Worm (Caenorhabditis elegans) whole organism, midembryonic: ENCODE results near the gene gmap-3.

Source experiments
- T22C8.4 ChIP-seq: fragments of 200-800 bp; sonication (Bioruptor generic); IDR thresholded peaks from 2 replicates; pipeline ENCODE4 v1.3.6; 2022; ENCODE audit warnings: missing genetic modification characterization, missing compliant biosample characterization
- cog-1 ChIP-seq: sonication (generic microtip); optimal IDR thresholded peaks from 2 replicates; lab custom pipeline; 2016; ENCODE audit warnings: missing genetic modification characterization, missing compliant biosample characterization
- flt-1 ChIP-seq: fragments of 200-800 bp; sonication (Bioruptor generic); IDR thresholded peaks from 2 replicates; pipeline ENCODE4 v1.3.6; 2022; ENCODE audit warnings: missing genetic modification characterization, missing compliant biosample characterization
- klf-2 ChIP-seq: fragments of 200-800 bp; sonication (Bioruptor generic); conservative IDR thresholded peaks from 2 replicates; pipeline ENCODE4 v1.3.6; 2022; ENCODE audit warnings: missing genetic modification reagents, missing genetic modification characterization, missing compliant biosample characterization
- ref-1 ChIP-seq: fragments of 200-800 bp; sonication (Bioruptor generic); conservative IDR thresholded peaks from 2 replicates; pipeline ENCODE4 v1.3.6; 2022; ENCODE audit warnings: missing genetic modification reagents, missing genetic modification characterization, missing compliant biosample characterization
- ztf-23 ChIP-seq: fragments of 200-800 bp; sonication (Bioruptor generic); IDR thresholded peaks from 2 replicates; pipeline ENCODE4 v1.3.6; 2022; ENCODE audit warnings: missing genetic modification reagents, missing genetic modification characterization, missing compliant biosample characterization

ce11 chrX:12926998-12927397, 13.8 kb downstream of the gmap-3 start:
- TF ChIP-seq ztf-23 (GFP tag; lab: Robert Waterston, UW) (no peak), ref-1 (no peak), flt-1 (GFP tag; lab: Robert Waterston, UW) (no peak), T22C8.4 (no peak), klf-2 (GFP tag; lab: Robert Waterston, UW) (no peak), cog-1 (no peak)
